Worm (Caenorhabditis elegans) whole organism, early embryonic: ENCODE results near the gene eif-3.D.
"Not testable (repeated sequence)": the region's sequence is repeated elsewhere in the genome, so short reads cannot be mapped to it uniquely, and the experiment has no call there.

Experiments used
- B0310.2 ChIP-seq: sonication (generic microtip); optimal IDR thresholded peaks from 2 replicates; lab custom pipeline; 2016; ENCODE audit warnings: mild to moderate bottlenecking, missing genetic modification characterization, missing compliant biosample characterization
- F13C5.2 ChIP-seq: sonication (generic microtip); optimal IDR thresholded peaks from 2 replicates; lab custom pipeline; 2017; ENCODE audit warnings: mild to moderate bottlenecking, missing genetic modification characterization, inconsistent platforms, missing compliant biosample characterization
- aly-1 ChIP-seq: sonication (generic microtip); optimal IDR thresholded peaks from 2 replicates; lab custom pipeline; 2016; ENCODE audit warnings: missing genetic modification characterization, missing compliant biosample characterization
- ama-1 ChIP-seq: fragments of 150-350 bp; optimal IDR thresholded peaks from 2 replicates; lab custom pipeline; 2014
- ceh-13 ChIP-seq: fragments of 200-800 bp; sonication (Bioruptor generic); optimal IDR thresholded peaks from 2 replicates; lab custom pipeline; 2018; ENCODE audit warnings: mild to moderate bottlenecking, missing genetic modification characterization, missing compliant biosample characterization
- ceh-36 ChIP-seq: sonication (generic microtip); optimal IDR thresholded peaks from 2 replicates; lab custom pipeline; 2016; ENCODE audit warnings: missing genetic modification characterization, inconsistent platforms, missing compliant biosample characterization
- ets-7 ChIP-seq: sonication (generic microtip); optimal IDR thresholded peaks from 2 replicates; lab custom pipeline; 2016; ENCODE audit warnings: missing genotype, missing genetic modification characterization, missing compliant biosample characterization
- flt-1 ChIP-seq: fragments of 200-800 bp; sonication (Bioruptor generic); IDR thresholded peaks from 2 replicates; pipeline ENCODE4 v1.3.6; 2022; ENCODE audit warnings: missing genetic modification characterization, missing compliant biosample characterization
- hmbx-1 ChIP-seq: sonication (generic microtip); optimal IDR thresholded peaks from 2 replicates; lab custom pipeline; 2016; ENCODE audit warnings: mild to moderate bottlenecking, missing genetic modification characterization, missing compliant biosample characterization
- hmg-4 ChIP-seq: fragments of 200-800 bp; sonication (Bioruptor generic); optimal IDR thresholded peaks from 2 replicates; lab custom pipeline; 2018; ENCODE audit warnings: mild to moderate bottlenecking, missing genetic modification characterization, missing compliant biosample characterization
- hnd-1 ChIP-seq: sonication (generic microtip); optimal IDR thresholded peaks from 2 replicates; lab custom pipeline; 2016; ENCODE audit warnings: missing genetic modification characterization, missing compliant biosample characterization
- pes-1 ChIP-seq: fragments of 200-800 bp; sonication (Bioruptor generic); IDR thresholded peaks from 2 replicates; pipeline ENCODE4 v1.3.6; 2022; ENCODE audit warnings: missing genetic modification reagents, missing genetic modification characterization, missing compliant biosample characterization
- scrt-1 ChIP-seq: fragments of 200-800 bp; sonication (Bioruptor generic); IDR thresholded peaks from 2 replicates; pipeline ENCODE4 v1.3.6; 2022; ENCODE audit warnings: missing genetic modification characterization, missing compliant biosample characterization
- sea-1 ChIP-seq: fragments of 200-800 bp; sonication (Bioruptor generic); conservative IDR thresholded peaks from 2 replicates; pipeline ENCODE4 v1.3.6; 2022; ENCODE audit warnings: missing genetic modification characterization, missing compliant biosample characterization
- tbx-11 ChIP-seq: fragments of 200-800 bp; sonication (Bioruptor generic); IDR thresholded peaks from 2 replicates; pipeline ENCODE4 v1.3.6; 2022; ENCODE audit warnings: missing genetic modification characterization, missing compliant biosample characterization
- tbx-37 ChIP-seq: fragments of 200-800 bp; sonication (Bioruptor generic); conservative IDR thresholded peaks from 2 replicates; pipeline ENCODE4 v1.3.6; 2022; ENCODE audit warnings: missing genetic modification reagents, missing genetic modification characterization, missing compliant biosample characterization
- tra-4 ChIP-seq: sonication (generic microtip); optimal IDR thresholded peaks from 2 replicates; lab custom pipeline; 2017; ENCODE audit warnings: missing genetic modification characterization, missing compliant biosample characterization

Gene eif-3.D

ce11 chrIII:8971255-8972020 lies at the start of gene eif-3.D, which contains the start of gene R08D7.4:
TSS of gene eif-3.D (minus strand) at chrIII:8971578.
TSS of gene R08D7.4 (plus strand) at chrIII:8971892.
- TF ChIP-seq hmg-4 (no peak), F13C5.2 (tag; lab: Kevin White, UChicago) (peak; percentile 84), flt-1 (GFP tag; lab: Robert Waterston, UW) (0 out of 2 replicates have a peak, but pooled peaks have one; percentile 31), ets-7 (peak; percentile 13), scrt-1 (GFP tag; lab: Robert Waterston, UW) (no peak), aly-1 (tag; lab: Kevin White, UChicago) (no peak), tbx-11 (no peak), B0310.2 (tag; lab: Kevin White, UChicago) (no peak), ceh-36 (tag; lab: Kevin White, UChicago) (peak; percentile 17), pes-1 (GFP tag; lab: Robert Waterston, UW) (peak; percentile 70), hmbx-1 (tag; lab: Kevin White, UChicago) (no peak), sea-1 (GFP tag; lab: Robert Waterston, UW) (no peak), tra-4 (tag; lab: Kevin White, UChicago) (no peak), hnd-1 (tag; lab: Kevin White, UChicago) (peak; percentile 17), ceh-13 (GFP tag; lab: Kevin White, UChicago) (no peak), tbx-37 (peak; percentile 61), ama-1 (no peak)

ce11 chrIII:9017181-9017651 lies 45.8 kb upstream of the eif-3.D start, which contains the start of gene F59B2.12:
TSS of gene F59B2.12 (plus strand) at chrIII:9017601.
- TF ChIP-seq F13C5.2 (tag; lab: Kevin White, UChicago): no peak
- no peak for TF ChIP-seq hmg-4
- no peak for TF ChIP-seq ets-7
- no peak for TF ChIP-seq scrt-1 (GFP tag; lab: Robert Waterston, UW)
- no peak for TF ChIP-seq flt-1 (GFP tag; lab: Robert Waterston, UW)
- no peak for TF ChIP-seq pes-1 (GFP tag; lab: Robert Waterston, UW)
- no peak for TF ChIP-seq sea-1 (GFP tag; lab: Robert Waterston, UW)
- TF ChIP-seq B0310.2 (tag; lab: Kevin White, UChicago): no peak
- TF ChIP-seq hmbx-1 (tag; lab: Kevin White, UChicago): no peak
- no peak for TF ChIP-seq tbx-37
- TF ChIP-seq ceh-13 (GFP tag; lab: Kevin White, UChicago): no peak
- TF ChIP-seq tbx-11: no peak
- TF ChIP-seq ceh-36 (tag; lab: Kevin White, UChicago): no peak
- TF ChIP-seq hnd-1 (tag; lab: Kevin White, UChicago): no peak
- TF ChIP-seq aly-1 (tag; lab: Kevin White, UChicago): no peak
- TF ChIP-seq ama-1: no peak
- TF ChIP-seq tra-4 (tag; lab: Kevin White, UChicago): no peak

- no peak for TF ChIP-seq B0310.2 (tag; lab: Kevin White, UChicago)
- TF ChIP-seq hmbx-1 (tag; lab: Kevin White, UChicago): no peak
- no peak for TF ChIP-seq tbx-11
- TF ChIP-seq sea-1 (GFP tag; lab: Robert Waterston, UW): no peak
- no peak for TF ChIP-seq ceh-36 (tag; lab: Kevin White, UChicago)
- TF ChIP-seq pes-1 (GFP tag; lab: Robert Waterston, UW): no peak
- TF ChIP-seq hnd-1 (tag; lab: Kevin White, UChicago): no peak
- TF ChIP-seq tbx-37: no peak
- TF ChIP-seq tra-4 (tag; lab: Kevin White, UChicago): no peak
Measured at ce11 chrIII:9012309-9012708, 40.9 kb upstream of the eif-3.D start, which contains the start of gene F59B2.9. TSS of gene F59B2.9 (minus strand) at chrIII:9012409.

- TF ChIP-seq pes-1 (GFP tag; lab: Robert Waterston, UW) (no peak), scrt-1 (GFP tag; lab: Robert Waterston, UW) (no peak), aly-1 (tag; lab: Kevin White, UChicago) (no peak), hnd-1 (tag; lab: Kevin White, UChicago) (no peak), F13C5.2 (tag; lab: Kevin White, UChicago) (no peak), B0310.2 (tag; lab: Kevin White, UChicago) (no peak), tra-4 (tag; lab: Kevin White, UChicago) (no peak), tbx-11 (no peak), flt-1 (GFP tag; lab: Robert Waterston, UW) (no peak), sea-1 (GFP tag; lab: Robert Waterston, UW) (no peak), ceh-36 (tag; lab: Kevin White, UChicago) (no peak)
Measured at ce11 chrIII:9010047-9010446, 38.7 kb upstream of the eif-3.D start, which contains the start of gene F59B2.8. TSS of gene F59B2.8 (minus strand) at chrIII:9010197.

ce11 chrIII:9007183-9007582 lies 35.8 kb upstream of the eif-3.D start:
- TF ChIP-seq aly-1 (tag; lab: Kevin White, UChicago) (no peak), hmg-4 (peak; percentile 22)

- TF ChIP-seq ceh-13 (GFP tag; lab: Kevin White, UChicago); hmg-4; tra-4 (tag; lab: Kevin White, UChicago): not testable (repeated sequence)
Measured at ce11 chrIII:9005905-9006372, 34.6 kb upstream of the eif-3.D start, which contains the start of gene rab-6.1. TSS of gene rab-6.1 (minus strand) at chrIII:9005955.

- no peak for TF ChIP-seq B0310.2 (tag; lab: Kevin White, UChicago)
- no peak for TF ChIP-seq hnd-1 (tag; lab: Kevin White, UChicago)
- TF ChIP-seq scrt-1 (GFP tag; lab: Robert Waterston, UW): no peak
- TF ChIP-seq ets-7: no peak
- no peak for TF ChIP-seq pes-1 (GFP tag; lab: Robert Waterston, UW)
- no peak for TF ChIP-seq aly-1 (tag; lab: Kevin White, UChicago)
- TF ChIP-seq tbx-37: no peak
- TF ChIP-seq tbx-11: no peak
- no peak for TF ChIP-seq ama-1
- no peak for TF ChIP-seq tra-4 (tag; lab: Kevin White, UChicago)
- no peak for TF ChIP-seq ceh-36 (tag; lab: Kevin White, UChicago)
- no peak for TF ChIP-seq ceh-13 (GFP tag; lab: Kevin White, UChicago)
- no peak for TF ChIP-seq hmg-4
- no peak for TF ChIP-seq flt-1 (GFP tag; lab: Robert Waterston, UW)
Measured at ce11 chrIII:9004658-9005057, 33.3 kb upstream of the eif-3.D start.
